Fruit fly (Drosophila melanogaster) whole organism, pupa: ENCODE measurements around the gene sro.

Experiments used
- CG10348 ChIP-seq: fragments of 200-800 bp; sonication (Bioruptor generic); IDR thresholded peaks from 2 replicates; pipeline ENCODE4 v1.3.6; 2022; ENCODE audit warnings: missing biosample characterization, missing genetic modification characterization
- CG12605 ChIP-seq: fragments of 200-800 bp; sonication (Bioruptor generic); IDR thresholded peaks from 2 replicates; pipeline ENCODE4 v1.3.6; 2022; ENCODE audit warnings: missing biosample characterization, missing genetic modification characterization
- CG13204 ChIP-seq: fragments of 200-800 bp; sonication (Bioruptor generic); optimal IDR thresholded peaks from 2 replicates; lab custom pipeline; 2018; ENCODE audit warnings: missing biosample characterization, mild to moderate bottlenecking, missing genetic modification characterization, moderate library complexity
- CG14655 ChIP-seq: fragments of 200-800 bp; sonication (Bioruptor generic); optimal IDR thresholded peaks from 3 replicates; lab custom pipeline; 2017; ENCODE audit warnings: mild to moderate bottlenecking, missing biosample characterization, missing genetic modification reagents, missing genetic modification characterization
- CG15710 ChIP-seq: fragments of 200-800 bp; sonication (Bioruptor generic); optimal IDR thresholded peaks from 2 replicates; lab custom pipeline; 2018; ENCODE audit warnings: missing biosample characterization, mild to moderate bottlenecking, missing genetic modification characterization, moderate library complexity
- CG17806 ChIP-seq: fragments of 200-800 bp; sonication (Bioruptor generic); optimal IDR thresholded peaks from 2 replicates; lab custom pipeline; 2018; ENCODE audit warnings: missing biosample characterization, mild to moderate bottlenecking, missing genetic modification characterization, moderate library complexity
- CG32121 ChIP-seq: fragments of 200-800 bp; sonication (Bioruptor generic); IDR thresholded peaks from 2 replicates; pipeline ENCODE4 v1.3.6; 2022; ENCODE audit warnings: missing biosample characterization, missing genetic modification characterization
- CG34367 ChIP-seq: fragments of 200-800 bp; sonication (Bioruptor generic); optimal IDR thresholded peaks from 2 replicates; lab custom pipeline; 2018; ENCODE audit warnings: missing biosample characterization, mild to moderate bottlenecking, missing genetic modification characterization
- CG4496 ChIP-seq: fragments of 200-800 bp; sonication (Bioruptor generic); IDR thresholded peaks from 3 replicates; pipeline ENCODE4 v1.3.6; 2022; ENCODE audit warnings: missing biosample characterization, missing genetic modification characterization
- CG8159 ChIP-seq: fragments of 200-800 bp; sonication (Bioruptor generic); optimal IDR thresholded peaks from 3 replicates; lab custom pipeline; 2018; ENCODE audit warnings: missing biosample characterization, mild to moderate bottlenecking, missing genetic modification characterization, moderate library complexity
- CG8301 ChIP-seq: fragments of 200-800 bp; sonication (Bioruptor generic); optimal IDR thresholded peaks from 2 replicates; lab custom pipeline; 2018; ENCODE audit warnings: missing biosample characterization, mild to moderate bottlenecking, missing genetic modification characterization
- CG9948 ChIP-seq: fragments of 200-800 bp; sonication (Bioruptor generic); optimal IDR thresholded peaks from 2 replicates; lab custom pipeline; 2018; ENCODE audit warnings: missing biosample characterization, mild to moderate bottlenecking, missing genetic modification characterization, moderate library complexity
- D1 ChIP-seq: fragments of 200-800 bp; sonication (Bioruptor generic); optimal IDR thresholded peaks from 2 replicates; lab custom pipeline; 2018; ENCODE audit warnings: missing biosample characterization, mild to moderate bottlenecking, missing genetic modification characterization, moderate library complexity
- EcR ChIP-seq: fragments of 200-800 bp; sonication (Bioruptor generic); optimal IDR thresholded peaks from 3 replicates; lab custom pipeline; 2019; ENCODE audit warnings: missing biosample characterization, missing genetic modification characterization, mild to moderate bottlenecking, moderate library complexity, missing genetic modification reagents
- Ets98B ChIP-seq: fragments of 200-800 bp; sonication (Bioruptor generic); IDR thresholded peaks from 2 replicates; pipeline ENCODE4 v1.3.6; 2022; ENCODE audit warnings: missing biosample characterization, missing genetic modification characterization
- Pif1A ChIP-seq: fragments of 200-800 bp; sonication (Bioruptor generic); optimal IDR thresholded peaks from 3 replicates; lab custom pipeline; 2016; ENCODE audit warnings: missing biosample characterization, missing genetic modification characterization
- Pif1B ChIP-seq: fragments of 200-800 bp; sonication (Bioruptor generic); optimal IDR thresholded peaks from 3 replicates; lab custom pipeline; 2016; ENCODE audit warnings: missing biosample characterization, missing genetic modification characterization
- Snoo ChIP-seq: fragments of 200-800 bp; sonication (Bioruptor generic); optimal IDR thresholded peaks from 3 replicates; lab custom pipeline; 2017; ENCODE audit warnings: missing biosample characterization, mild to moderate bottlenecking, missing genetic modification characterization, inconsistent platforms
- fd96Ca ChIP-seq: fragments of 200-800 bp; sonication (Bioruptor generic); IDR thresholded peaks from 3 replicates; pipeline ENCODE4 v1.3.6; 2022; ENCODE audit warnings: missing biosample characterization, missing genetic modification characterization
- gl ChIP-seq: fragments of 200-800 bp; sonication (Bioruptor generic); optimal IDR thresholded peaks from 2 replicates; lab custom pipeline; 2018; ENCODE audit warnings: missing biosample characterization, mild to moderate bottlenecking, missing genetic modification characterization
- rn ChIP-seq: fragments of 200-800 bp; sonication (Bioruptor generic); IDR thresholded peaks from 2 replicates; pipeline ENCODE4 v1.3.6; 2022; ENCODE audit warnings: missing biosample characterization, missing genetic modification characterization

The sro gene

DNA sequence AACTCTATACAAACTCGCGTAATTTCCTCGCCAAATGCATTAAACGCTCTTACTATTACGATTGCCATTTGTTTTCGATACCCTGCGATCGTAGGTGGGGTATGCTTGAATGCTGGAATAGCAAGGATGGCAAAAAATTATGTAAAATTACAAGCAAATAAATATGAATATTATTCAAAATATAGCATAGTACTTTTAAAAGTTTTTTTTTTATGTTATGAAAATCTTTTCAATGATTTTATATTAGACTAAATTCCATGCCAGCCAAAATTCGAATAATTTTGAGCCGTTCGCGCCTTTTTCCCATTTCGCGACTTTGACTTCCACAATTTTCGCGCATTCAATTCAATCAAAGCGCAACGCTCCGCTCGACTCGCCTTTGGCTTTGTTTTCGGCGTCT, 38.2 kb upstream of the sro start:
- TF ChIP-seq Pif1A (GFP tag; lab: Kevin White, UChicago) (no peak), CG4496 (no peak), EcR (GFP tag; lab: Kevin White, UChicago) (no peak), CG8301 (no peak), Snoo (tag; lab: Kevin White, UChicago) (no peak), gl (no peak), Ets98B (no peak), CG14655 (GFP tag; lab: Kevin White, UChicago) (no peak), CG17806 (no peak), CG10348 (GFP tag; lab: Robert Waterston, UW) (no peak), CG34367 (tag; lab: Kevin White, UChicago) (no peak), CG9948 (tag; lab: Kevin White, UChicago) (no peak), fd96Ca (GFP tag; lab: Robert Waterston, UW) (no peak), CG15710 (no peak), CG8159 (tag; lab: Kevin White, UChicago) (no peak), CG32121 (no peak), D1 (no peak)
- TF ChIP-seq, all 21 proteins: peak for 0

DNA sequence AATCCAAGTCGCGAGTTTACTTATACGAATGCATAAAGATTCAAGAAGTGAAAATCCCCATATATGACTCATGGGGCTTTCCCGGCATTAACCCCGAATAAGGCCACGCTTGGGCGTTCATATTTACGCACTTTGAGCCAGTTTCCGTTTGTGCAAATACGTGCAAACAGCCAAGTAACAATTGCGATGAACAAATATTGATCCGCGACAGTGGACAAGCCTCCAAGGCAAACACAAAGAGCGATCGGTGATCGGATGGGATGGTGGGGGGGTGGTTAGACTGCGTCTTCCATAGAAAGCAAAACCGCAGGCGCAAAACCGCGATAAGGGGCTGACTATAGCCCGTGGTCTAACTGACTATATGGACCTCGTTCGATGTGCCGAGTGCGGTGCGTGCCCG, 37.2 kb upstream of the sro start:
- TF ChIP-seq CG32121 (no peak; the same call in 1 of the 2 replicates), Pif1A (GFP tag; lab: Kevin White, UChicago) (peak; percentile 62), Snoo (tag; lab: Kevin White, UChicago) (no peak), CG4496 (peak; percentile 36; the same call in 2 of the 3 replicates), Pif1B (no peak), CG13204 (GFP tag; lab: Kevin White, UChicago) (peak; percentile 83), fd96Ca (GFP tag; lab: Robert Waterston, UW) (peak; percentile 49), CG8301 (no peak), CG10348 (GFP tag; lab: Robert Waterston, UW) (no peak), CG14655 (GFP tag; lab: Kevin White, UChicago) (no peak), Ets98B (peak; percentile 37; the same call in 1 of the 2 replicates), gl (peak; percentile 74), CG17806 (no peak), D1 (no peak), rn (0 out of 2 replicates have a peak, but pooled peaks have one; percentile 18), EcR (GFP tag; lab: Kevin White, UChicago) (peak; percentile 35), CG8159 (tag; lab: Kevin White, UChicago) (no peak), CG15710 (no peak), CG9948 (tag; lab: Kevin White, UChicago) (no peak), CG34367 (tag; lab: Kevin White, UChicago) (peak; percentile 52), CG12605 (GFP tag; lab: Robert Waterston, UW) (peak; percentile 40)

DNA sequence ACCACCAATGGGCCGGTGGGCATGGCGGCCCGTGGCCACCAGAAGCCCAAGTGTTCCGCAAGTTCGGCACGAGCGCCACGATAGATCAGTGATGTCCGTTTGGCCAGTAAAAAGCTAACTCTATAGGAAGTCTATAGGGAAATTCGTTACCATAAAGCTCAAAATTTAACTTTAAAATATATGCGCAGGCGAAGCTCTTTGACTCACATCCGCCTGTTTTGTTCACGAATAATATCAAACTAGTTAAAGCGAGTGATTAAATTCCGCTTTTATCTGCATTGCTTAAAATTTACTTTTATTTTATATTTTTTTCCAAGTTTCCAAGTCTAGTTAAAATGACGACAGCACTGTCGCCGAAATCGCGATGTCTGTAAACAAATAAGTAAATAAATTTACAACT, 36.7 kb upstream of the sro start:
- TF ChIP-seq CG32121 (peak; percentile 37), CG17806 (peak; percentile 42), Ets98B (peak; percentile 38), D1 (peak; percentile 10), CG14655 (GFP tag; lab: Kevin White, UChicago) (peak; percentile 63), CG8159 (tag; lab: Kevin White, UChicago) (peak; percentile 53), CG34367 (tag; lab: Kevin White, UChicago) (no peak), CG15710 (peak; percentile 38), Snoo (tag; lab: Kevin White, UChicago) (peak; percentile 5), Pif1A (GFP tag; lab: Kevin White, UChicago) (no peak), CG9948 (tag; lab: Kevin White, UChicago) (peak; percentile 34), rn (no peak), CG13204 (GFP tag; lab: Kevin White, UChicago) (no peak), Pif1B (peak; percentile 47), fd96Ca (GFP tag; lab: Robert Waterston, UW) (peak; percentile 72), CG8301 (peak; percentile 55), CG4496 (peak; percentile 71)

DNA sequence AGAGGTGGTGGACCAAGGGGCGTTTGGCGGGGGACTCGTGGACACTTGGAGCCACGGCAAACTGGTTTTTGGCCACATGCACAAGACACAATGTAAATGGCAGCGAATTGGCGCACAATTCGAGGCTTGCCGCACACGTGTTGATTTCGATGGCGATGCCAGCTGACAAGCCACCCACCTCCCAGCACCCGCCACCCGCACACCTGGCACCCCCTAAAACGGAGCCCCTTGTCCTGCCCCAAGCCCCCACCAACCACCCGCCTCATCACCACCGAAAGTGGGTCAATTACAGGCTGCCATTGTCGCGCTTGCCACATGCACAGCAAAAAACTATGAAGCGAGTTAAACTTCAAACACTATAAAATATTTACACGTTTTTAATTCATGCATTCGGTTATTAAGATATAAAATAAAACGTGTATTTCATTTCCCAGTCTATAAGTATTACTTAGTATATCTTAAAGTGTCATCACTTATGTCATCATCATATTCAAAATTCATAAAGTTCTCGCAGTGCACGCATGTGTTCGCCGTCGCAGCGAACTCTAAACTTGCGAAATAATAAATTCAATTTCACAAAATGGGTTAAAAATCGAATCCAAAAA, 36.2 kb upstream of the sro start:
- TF ChIP-seq rn (peak; percentile 58), CG32121 (peak; percentile 83), CG12605 (GFP tag; lab: Robert Waterston, UW) (peak; percentile 66), Ets98B (peak; percentile 80), gl (no peak), Pif1B (peak; percentile 19), CG4496 (peak; percentile 84), CG9948 (tag; lab: Kevin White, UChicago) (peak; percentile 50), CG8301 (peak; percentile 61), CG17806 (peak; percentile 46), CG10348 (GFP tag; lab: Robert Waterston, UW) (0 out of 2 replicates have a peak, but pooled peaks have one; percentile 41), Snoo (tag; lab: Kevin White, UChicago) (peak; percentile 35), fd96Ca (GFP tag; lab: Robert Waterston, UW) (peak; percentile 61; the same call in 2 of the 3 replicates), D1 (no peak), CG8159 (tag; lab: Kevin White, UChicago) (peak; percentile 57), CG34367 (tag; lab: Kevin White, UChicago) (peak; percentile 18), EcR (GFP tag; lab: Kevin White, UChicago) (no peak), Pif1A (GFP tag; lab: Kevin White, UChicago) (peak; percentile 60), CG15710 (peak; percentile 24), CG14655 (GFP tag; lab: Kevin White, UChicago) (peak; percentile 38), CG13204 (GFP tag; lab: Kevin White, UChicago) (no peak)

DNA sequence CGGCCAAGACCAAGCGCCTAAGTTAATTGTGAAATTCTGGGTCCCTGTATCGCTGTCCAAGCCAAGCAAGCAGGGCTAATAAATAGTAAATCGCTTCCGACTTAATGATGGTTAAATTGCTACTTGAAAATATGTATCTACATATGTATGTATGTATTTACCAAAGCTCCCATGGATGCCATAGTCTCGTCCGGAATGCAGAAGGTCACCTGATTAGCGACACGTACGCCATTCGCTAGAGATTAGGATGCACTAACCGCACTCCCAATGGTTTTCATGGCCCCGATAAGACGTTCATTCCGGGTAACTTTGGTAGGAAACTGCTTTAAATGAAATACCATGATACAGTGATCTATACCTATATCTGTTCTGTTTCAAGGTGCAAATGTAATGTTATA, 35.7 kb upstream of the sro start:
- TF ChIP-seq CG8301 = no peak
- TF ChIP-seq fd96Ca (GFP tag; lab: Robert Waterston, UW) = no peak
- TF ChIP-seq CG14655 (GFP tag; lab: Kevin White, UChicago) = no peak
- no peak for TF ChIP-seq CG32121
- TF ChIP-seq Pif1B = no peak
- TF ChIP-seq rn = no peak
- TF ChIP-seq CG17806 = no peak
- no peak for TF ChIP-seq CG8159 (tag; lab: Kevin White, UChicago)
- no peak for TF ChIP-seq CG34367 (tag; lab: Kevin White, UChicago)
- TF ChIP-seq Snoo (tag; lab: Kevin White, UChicago) = no peak
- TF ChIP-seq CG13204 (GFP tag; lab: Kevin White, UChicago) = no peak
- no peak for TF ChIP-seq EcR (GFP tag; lab: Kevin White, UChicago)
- TF ChIP-seq gl = no peak
- TF ChIP-seq CG9948 (tag; lab: Kevin White, UChicago) = no peak
- no peak for TF ChIP-seq D1
- TF ChIP-seq Ets98B = no peak
- TF ChIP-seq Pif1A (GFP tag; lab: Kevin White, UChicago) = no peak
- TF ChIP-seq CG12605 (GFP tag; lab: Robert Waterston, UW) = no peak
- TF ChIP-seq, all 21 proteins: peak for 0
